Fruit fly (Drosophila melanogaster): Measurements from ENCODE around the gene TwdlZ.

The TwdlZ gene

dm6 chrX:16700070-16700469 lies 37.9 kb upstream of the TwdlZ start, which contains the start of gene CG9676:
Gene CG9676 (minus strand): TSS chrX:16700170.
- TF ChIP-seq Eip93F (GFP tag; optimal IDR thresholded peaks at IDR 0.05) (no peak), CG11762 (GFP tag; optimal IDR thresholded peaks at IDR 0.05; ENCODE audit: insufficient read depth) (no peak), CG6163 (GFP tag; IDR thresholded peaks at IDR 0.05) (no peak), spab (GFP tag; optimal IDR thresholded peaks at IDR 0.05) (no peak), pdm3 (GFP tag; optimal IDR thresholded peaks at IDR 0.05) (no peak), ss (GFP tag; optimal IDR thresholded peaks at IDR 0.05) (no peak), Sox102F (GFP tag; optimal IDR thresholded peaks at IDR 0.05) (no peak), Sox15 (GFP tag; optimal IDR thresholded peaks at IDR 0.05) (no peak), salr (GFP tag; optimal IDR thresholded peaks at IDR 0.05) (no peak), Ets96B (tag; optimal IDR thresholded peaks at IDR 0.05) (no peak), CG15336 (GFP tag; IDR thresholded peaks at IDR 0.05) (no peak), CG6854 (GFP tag; optimal IDR thresholded peaks at IDR 0.05) (no peak), CG9139 (GFP tag; optimal IDR thresholded peaks at IDR 0.05) (no peak), CG8319 (GFP tag; optimal IDR thresholded peaks at IDR 0.05) (no peak)

- TF ChIP-seq vri (GFP tag; optimal IDR thresholded peaks at IDR 0.05): peak; percentile 84
- no peak for TF ChIP-seq CG16779 (tag; optimal IDR thresholded peaks at IDR 0.05)
- TF ChIP-seq Gug (GFP tag; IDR thresholded peaks at IDR 0.05): no peak
- TF ChIP-seq CG3032 (tag; optimal IDR thresholded peaks at IDR 0.05): no peak
These were observed 36.0 kb upstream of the TwdlZ start, which contains the start of gene sphe for dm6 chrX:16701941-16702340. Gene sphe (minus strand): TSS chrX:16701972.

- TF ChIP-seq Sox14 (GFP tag; optimal IDR thresholded peaks at IDR 0.05) (no peak), vri (GFP tag; optimal IDR thresholded peaks at IDR 0.05) (peak; percentile 38)
These were observed 34.2 kb upstream of the TwdlZ start, which contains the start of the genes CG9673 and CG4653 for dm6 chrX:16703747-16704146. Gene CG9673 (minus strand): TSS chrX:16703884. Gene CG4653 (plus strand): TSS chrX:16704081.

- no peak for TF ChIP-seq Gug (GFP tag; IDR thresholded peaks at IDR 0.05)
- TF ChIP-seq CG10631 (GFP tag; optimal IDR thresholded peaks at IDR 0.05): no peak
- no peak for TF ChIP-seq lz (GFP tag; optimal IDR thresholded peaks at IDR 0.05)
- no peak for TF ChIP-seq CG11902 (GFP tag; optimal IDR thresholded peaks at IDR 0.05)
- TF ChIP-seq CG8632 (GFP tag; optimal IDR thresholded peaks at IDR 0.05): no peak
These were observed 31.2 kb upstream of the TwdlZ start, which contains the start of gene CG9672 for dm6 chrX:16706774-16707173. Gene CG9672 (minus strand): TSS chrX:16706874.

- TF ChIP-seq CG15336 (GFP tag; IDR thresholded peaks at IDR 0.05) (no peak), lz (GFP tag; optimal IDR thresholded peaks at IDR 0.05) (no peak), CG4318 (GFP tag; optimal IDR thresholded peaks at IDR 0.05) (no peak), CG32006 (GFP tag; optimal IDR thresholded peaks at IDR 0.05) (no peak), spab (GFP tag; optimal IDR thresholded peaks at IDR 0.05) (no peak), Sox15 (GFP tag; optimal IDR thresholded peaks at IDR 0.05) (no peak), CG6792 (GFP tag; optimal IDR thresholded peaks at IDR 0.05) (no peak), Hr38 (GFP tag; optimal IDR thresholded peaks at IDR 0.05) (no peak), salr (GFP tag; optimal IDR thresholded peaks at IDR 0.05) (no peak), vri (GFP tag; optimal IDR thresholded peaks at IDR 0.05) (no peak)
These were observed 27.0 kb upstream of the TwdlZ start, which contains the start of gene CG13008 for dm6 chrX:16711003-16711402. Gene CG13008 (plus strand): TSS chrX:16711303.

dm6 chrX:16716649-16717048 lies 21.3 kb upstream of the TwdlZ start:
- TF ChIP-seq svp (GFP tag) (peak; percentile 81), Sox14 (GFP tag; optimal IDR thresholded peaks at IDR 0.05) (no peak), dac (GFP tag; optimal IDR thresholded peaks at IDR 0.05) (no peak), vri (GFP tag; optimal IDR thresholded peaks at IDR 0.05) (peak; percentile 53)
